Worm (Caenorhabditis elegans): ENCODE data around the gene srh-23.
A peak's percentile ranks its signal among the peaks of the same experiment; 100 is the strongest.

Gene srh-23

DNA sequence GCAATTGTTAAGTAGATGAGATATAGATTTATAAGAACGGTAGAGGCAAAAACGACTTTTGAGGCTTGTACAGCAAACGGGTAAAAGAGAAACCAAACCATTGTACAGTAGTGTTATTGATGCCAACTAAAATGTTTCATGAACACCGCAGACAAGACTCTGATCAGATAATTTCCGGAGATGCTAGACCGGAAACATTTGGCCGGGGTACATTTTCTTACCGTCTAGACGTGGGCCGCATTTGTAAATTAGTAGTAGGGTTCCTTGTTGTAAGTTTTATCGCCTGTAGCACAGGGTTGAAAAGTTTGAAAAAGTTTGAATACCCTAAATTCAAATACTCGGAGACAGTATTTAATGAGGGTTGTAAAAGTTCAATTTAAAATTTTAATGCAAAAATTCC is 39.5 kb upstream of the srh-23 start, which contains the start of gene str-32:
str-32 (minus strand) TSS at position 101 of the 400 bp plus-strand sequence.
- no peak for TF ChIP-seq tbx-9 (tag; optimal IDR thresholded peaks at IDR 0.05; ENCODE audit: borderline replicate concordance)
- TF ChIP-seq Y53G8AR.9 (GFP tag; conservative IDR thresholded peaks at IDR 0.05) = no peak
- TF ChIP-seq F49E8.2 (tag; optimal IDR thresholded peaks at IDR 0.05; ENCODE audit: insufficient read depth) = no peak
- TF ChIP-seq lsl-1 (GFP tag; optimal IDR thresholded peaks at IDR 0.05) = no peak
- TF ChIP-seq F33H1.4 (GFP tag; IDR thresholded peaks at IDR 0.05) = no peak
- no peak for TF ChIP-seq aptf-3 (GFP tag; IDR thresholded peaks at IDR 0.05)
- TF ChIP-seq hmg-20 (GFP tag; IDR thresholded peaks at IDR 0.05) = no peak
- TF ChIP-seq nhr-80 (tag; optimal IDR thresholded peaks at IDR 0.05) = no peak
- TF ChIP-seq nhr-179 (tag; optimal IDR thresholded peaks at IDR 0.05) = no peak
- TF ChIP-seq attf-6 (GFP tag; IDR thresholded peaks at IDR 0.05) = no peak
- no peak for TF ChIP-seq B0019.2 (GFP tag; conservative IDR thresholded peaks at IDR 0.05)
- no peak for TF ChIP-seq ceh-27 (GFP tag; optimal IDR thresholded peaks at IDR 0.05)

DNA sequence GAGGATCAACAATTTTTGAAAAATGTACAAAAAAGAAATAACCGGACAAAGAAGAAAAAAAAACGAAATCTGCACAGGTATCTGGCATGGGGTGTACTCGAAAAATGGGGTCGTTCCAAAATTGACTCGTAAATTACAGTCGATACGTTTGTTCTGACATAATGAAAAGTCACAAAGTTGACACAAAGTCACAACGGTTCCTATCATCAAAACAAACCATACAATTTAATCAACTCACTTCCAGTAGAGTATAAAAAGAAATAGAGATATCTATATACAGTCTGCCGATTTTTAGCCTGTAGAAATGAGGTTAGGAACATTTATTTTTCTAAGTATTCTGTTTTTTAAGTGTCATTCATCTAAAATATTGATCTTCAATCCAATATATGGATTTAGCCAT is 36.4 kb upstream of the srh-23 start, which contains the start of gene T19H12.12:
T19H12.12 (plus strand) TSS at position 301 of the 400 bp plus-strand sequence.
- TF ChIP-seq gei-17 (GFP tag; optimal IDR thresholded peaks at IDR 0.05) (no peak), aptf-2 (GFP tag; conservative IDR thresholded peaks at IDR 0.05) (no peak), nfyb-1 (GFP tag; IDR thresholded peaks at IDR 0.05) (no peak), hrde-1 (tag; optimal IDR thresholded peaks at IDR 0.05; ENCODE audit: borderline replicate concordance) (no peak), lsy-27 (tag; optimal IDR thresholded peaks at IDR 0.05; ENCODE audit: borderline replicate concordance, insufficient read depth) (no peak), F37B4.10 (GFP tag; IDR thresholded peaks at IDR 0.05) (no peak), B0336.3 (GFP tag; IDR thresholded peaks at IDR 0.05) (no peak), bed-2 (GFP tag; IDR thresholded peaks at IDR 0.05) (no peak), fkh-3 (tag; optimal IDR thresholded peaks at IDR 0.05) (no peak), nhr-90 (tag; optimal IDR thresholded peaks at IDR 0.05) (no peak), lin-40 (tag; optimal IDR thresholded peaks at IDR 0.05) (no peak), snpc-1.1 (tag; optimal IDR thresholded peaks at IDR 0.05; ENCODE audit: insufficient read depth) (no peak), cebp-2 (GFP tag; IDR thresholded peaks at IDR 0.05) (no peak), ztf-3 (GFP tag; optimal IDR thresholded peaks at IDR 0.05) (no peak), T07F8.4 (tag; optimal IDR thresholded peaks at IDR 0.05) (no peak), F49E8.2 (tag; optimal IDR thresholded peaks at IDR 0.05; ENCODE audit: insufficient read depth) (no peak), rpc-1 (optimal IDR thresholded peaks at IDR 0.05) (no peak), rpc-1 (tag; optimal IDR thresholded peaks at IDR 0.05) (no peak), B0035.1 (tag; optimal IDR thresholded peaks at IDR 0.05) (no peak), snpc-3.4 (tag; optimal IDR thresholded peaks at IDR 0.05) (no peak)

DNA sequence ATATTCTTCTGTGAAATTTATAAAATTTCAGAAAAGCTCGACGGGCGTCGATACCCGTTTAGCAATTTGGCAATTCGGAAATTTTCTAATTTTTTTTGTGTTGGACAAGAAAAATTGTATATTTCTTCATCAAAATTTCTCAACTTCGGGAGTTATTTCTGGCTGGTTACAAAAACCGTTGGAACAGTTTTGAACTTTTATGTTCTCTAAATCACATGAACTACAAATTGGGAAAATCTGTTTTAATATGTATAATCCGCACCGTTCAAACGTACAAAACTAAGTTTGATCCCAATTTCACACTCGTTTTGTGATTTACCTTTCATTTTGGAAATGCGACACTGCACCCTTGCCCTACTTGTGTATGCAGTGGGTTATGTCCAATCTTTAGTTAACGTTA is 35.5 kb upstream of the srh-23 start, which contains the start of gene T19H12.3:
T19H12.3 (plus strand) TSS at position 301 of the 400 bp plus-strand sequence.
- TF ChIP-seq nhr-179 (tag; optimal IDR thresholded peaks at IDR 0.05) (no peak), xnd-1 (tag; optimal IDR thresholded peaks at IDR 0.05) (no peak), C17E4.6 (GFP tag; IDR thresholded peaks at IDR 0.05) (no peak), lag-1 (GFP tag; IDR thresholded peaks at IDR 0.05) (no peak), ztf-25 (GFP tag; IDR thresholded peaks at IDR 0.05) (no peak)

DNA sequence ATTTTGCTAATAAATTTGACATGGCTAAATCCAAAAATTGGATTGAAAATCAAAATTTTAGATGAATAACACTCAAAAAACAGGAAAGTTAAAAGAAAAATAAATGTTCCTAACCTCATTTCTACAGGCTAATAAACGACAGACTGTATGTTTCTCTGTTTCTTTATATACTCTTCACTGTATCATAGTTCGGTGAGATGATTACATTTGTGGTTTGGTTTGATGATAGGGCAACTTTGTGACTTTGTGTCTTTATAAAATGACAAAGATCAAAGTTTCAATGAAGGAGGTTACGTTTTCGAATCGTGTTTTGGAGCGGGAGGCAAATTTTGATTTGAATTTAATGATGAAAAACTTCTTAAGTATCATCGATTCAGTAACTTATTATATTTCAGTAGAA is 31.4 kb upstream of the srh-23 start, which contains the start of gene ugt-12:
ugt-12 (minus strand) TSS at position 153 of the 400 bp plus-strand sequence.
- peak; percentile 71 for TF ChIP-seq nhr-80 (tag; optimal IDR thresholded peaks at IDR 0.05)
- TF ChIP-seq nfya-1 (tag; optimal IDR thresholded peaks at IDR 0.05; ENCODE audit: borderline replicate concordance, insufficient read depth) = no peak
